Worm (Caenorhabditis elegans): ENCODE measurements around the gene idpp-9.

The idpp-9 gene

ce11 chrX:3942267-3942666 lies 26.6 kb upstream of the idpp-9 start, which contains the start of gene T19D2.13:
Gene T19D2.13, minus strand, starts transcription at chrX:3942367.
- no peak for TF ChIP-seq fkh-10 (GFP tag; optimal IDR thresholded peaks at IDR 0.05)
- no peak for TF ChIP-seq mab-9 (GFP tag; IDR thresholded peaks at IDR 0.05)
- TF ChIP-seq swsn-7 (tag; optimal IDR thresholded peaks at IDR 0.05) = no peak
- TF ChIP-seq dsc-1 (tag; optimal IDR thresholded peaks at IDR 0.05) = peak; percentile 21

ce11 chrX:3938950-3939349 lies 23.3 kb upstream of the idpp-9 start, which contains the start of gene T19D2.3:
Gene T19D2.3, plus strand, starts transcription at chrX:3939250.
- TF ChIP-seq nhr-47 (tag; optimal IDR thresholded peaks at IDR 0.05) = no peak

ce11 chrX:3937884-3938283 lies 22.2 kb upstream of the idpp-9 start:
- TF ChIP-seq hpl-2 (GFP tag; optimal IDR thresholded peaks at IDR 0.05) (no peak), nhr-85 (tag) (no peak), aly-2 (tag; optimal IDR thresholded peaks at IDR 0.05) (no peak), dsc-1 (tag; optimal IDR thresholded peaks at IDR 0.05) (no peak), snpc-4 (tag; optimal IDR thresholded peaks at IDR 0.05) (no peak), unc-30 (tag; optimal IDR thresholded peaks at IDR 0.05) (no peak), efl-3 (GFP tag; optimal IDR thresholded peaks at IDR 0.05) (no peak), nhr-84 (tag; optimal IDR thresholded peaks at IDR 0.05) (no peak), lin-35 (GFP tag; optimal IDR thresholded peaks at IDR 0.05) (no peak)

ce11 chrX:3937483-3937882 lies 21.8 kb upstream of the idpp-9 start:
- no peak for TF ChIP-seq swsn-7 (tag; optimal IDR thresholded peaks at IDR 0.05)
- TF ChIP-seq aly-2 (tag; optimal IDR thresholded peaks at IDR 0.05) = no peak
- TF ChIP-seq dsc-1 (tag; optimal IDR thresholded peaks at IDR 0.05) = peak; percentile 96
- no peak for TF ChIP-seq nhr-76 (tag; optimal IDR thresholded peaks at IDR 0.05)
- TF ChIP-seq pax-3 (tag; optimal IDR thresholded peaks at IDR 0.05) = no peak
- no peak for TF ChIP-seq ceh-8 (GFP tag; optimal IDR thresholded peaks at IDR 0.05)
- TF ChIP-seq mef-2 (tag; optimal IDR thresholded peaks at IDR 0.05) = no peak
- TF ChIP-seq F16B12.6 (tag; optimal IDR thresholded peaks at IDR 0.05) = no peak
- no peak for TF ChIP-seq zag-1 (tag; optimal IDR thresholded peaks at IDR 0.05)
- no peak for TF ChIP-seq skn-1 (tag; optimal IDR thresholded peaks at IDR 0.05)
- no peak for TF ChIP-seq nhr-77 (tag; optimal IDR thresholded peaks at IDR 0.05)
- TF ChIP-seq fkh-4 (tag; optimal IDR thresholded peaks at IDR 0.05; ENCODE audit: borderline replicate concordance) = peak; percentile 80
- TF ChIP-seq sup-37 (GFP tag; optimal IDR thresholded peaks at IDR 0.05) = no peak

ce11 chrX:3932694-3933093 lies 17.0 kb upstream of the idpp-9 start:
- TF ChIP-seq elt-3 (tag; optimal IDR thresholded peaks at IDR 0.05) (peak; percentile 19 to 77 (median 45)), nhr-85 (tag) (peak; percentile 90), pqm-1 (tag; optimal IDR thresholded peaks at IDR 0.05) (no peak), aly-2 (tag; optimal IDR thresholded peaks at IDR 0.05) (no peak), egl-13 (tag; optimal IDR thresholded peaks at IDR 0.05) (no peak), tbx-2 (tag; optimal IDR thresholded peaks at IDR 0.05) (peak; percentile 39), lin-14 (GFP tag; optimal IDR thresholded peaks at IDR 0.05) (peak; percentile 55), lir-3 (tag; optimal IDR thresholded peaks at IDR 0.05; ENCODE audit: poor library complexity) (no peak), blmp-1 (tag; optimal IDR thresholded peaks at IDR 0.05) (peak; percentile 43), unc-86 (tag; optimal IDR thresholded peaks at IDR 0.05) (no peak), fkh-4 (tag; optimal IDR thresholded peaks at IDR 0.05; ENCODE audit: borderline replicate concordance) (no peak), isw-1 (GFP tag; IDR thresholded peaks at IDR 0.05) (no peak)

ce11 chrX:3931350-3931749 lies 15.7 kb upstream of the idpp-9 start, which contains the start of gene adt-3:
Gene adt-3, plus strand, starts transcription at chrX:3931650.
- no peak for TF ChIP-seq nhr-20 (tag; optimal IDR thresholded peaks at IDR 0.05)
- TF ChIP-seq fkh-10 (GFP tag; optimal IDR thresholded peaks at IDR 0.05) = no peak
- no peak for TF ChIP-seq mdl-1 (tag; optimal IDR thresholded peaks at IDR 0.05)
